Fruit fly (Drosophila melanogaster): ENCODE data around the gene Pino.

The Pino gene

DNA sequence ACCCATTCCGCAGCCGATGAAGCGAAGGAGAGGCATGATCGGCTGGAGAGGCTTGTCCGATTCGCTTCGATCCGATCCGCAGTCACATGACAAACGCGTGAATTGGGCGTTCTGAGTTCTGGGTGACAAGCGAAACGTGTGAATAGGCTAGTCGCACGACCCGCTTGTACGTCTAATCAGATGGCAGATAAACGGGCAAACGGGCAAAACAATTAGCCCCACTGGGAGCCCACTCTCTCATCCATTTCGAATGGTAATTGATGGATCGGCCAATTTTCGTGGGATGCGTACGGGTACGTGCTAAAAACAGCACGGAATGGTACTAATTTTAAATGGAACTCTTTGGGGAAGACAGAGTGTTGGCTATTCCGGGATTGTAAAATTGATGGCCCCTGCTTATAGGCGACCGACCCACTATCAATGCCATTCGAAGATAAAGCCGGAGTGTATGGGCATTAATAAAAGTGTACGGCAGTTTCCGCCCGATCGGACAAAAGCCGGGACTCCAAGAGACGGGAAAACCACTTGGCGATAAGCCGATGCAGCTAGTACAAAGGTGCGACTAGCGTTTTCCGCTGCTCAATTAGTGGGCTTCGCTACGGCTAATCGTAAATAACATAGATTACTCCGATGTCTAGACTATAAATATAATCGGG is 1.2 kb downstream of the Pino start:
- TF ChIP-seq h (optimal IDR thresholded peaks at IDR 0.05) (no peak), psq (optimal IDR thresholded peaks at IDR 0.05) (no peak), ttk (optimal IDR thresholded peaks at IDR 0.05) (no peak), Sin3A (optimal IDR thresholded peaks at IDR 0.05) (no peak), Myc (optimal IDR thresholded peaks at IDR 0.05) (no peak), insv (optimal IDR thresholded peaks at IDR 0.05) (no peak)

DNA sequence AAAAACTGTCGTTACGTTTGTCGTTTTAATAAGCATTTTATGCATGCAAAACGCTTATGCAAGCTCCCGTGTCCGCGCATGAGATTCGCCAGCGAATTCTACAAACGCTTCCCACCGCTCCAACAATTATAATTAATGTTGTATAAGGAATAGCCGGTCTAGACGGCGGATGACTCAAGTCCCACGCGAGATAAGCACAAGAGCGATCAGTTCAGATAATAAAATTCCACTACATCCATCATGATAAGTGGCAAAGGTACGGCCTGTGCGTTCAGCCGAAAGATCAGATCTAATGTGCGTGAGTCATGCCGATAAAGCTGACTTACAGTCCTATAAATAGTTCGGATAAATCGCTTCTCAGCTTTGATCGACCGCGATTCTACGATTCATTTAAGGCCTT is 2.2 kb downstream of the Pino start:
- TF ChIP-seq ttk (optimal IDR thresholded peaks at IDR 0.05), result no peak
- no peak for TF ChIP-seq insv (optimal IDR thresholded peaks at IDR 0.05)
- no peak for TF ChIP-seq psq (optimal IDR thresholded peaks at IDR 0.05)
- no peak for TF ChIP-seq Myc (optimal IDR thresholded peaks at IDR 0.05)
- TF ChIP-seq Sin3A (optimal IDR thresholded peaks at IDR 0.05), result no peak
- TF ChIP-seq h (optimal IDR thresholded peaks at IDR 0.05), result no peak

DNA sequence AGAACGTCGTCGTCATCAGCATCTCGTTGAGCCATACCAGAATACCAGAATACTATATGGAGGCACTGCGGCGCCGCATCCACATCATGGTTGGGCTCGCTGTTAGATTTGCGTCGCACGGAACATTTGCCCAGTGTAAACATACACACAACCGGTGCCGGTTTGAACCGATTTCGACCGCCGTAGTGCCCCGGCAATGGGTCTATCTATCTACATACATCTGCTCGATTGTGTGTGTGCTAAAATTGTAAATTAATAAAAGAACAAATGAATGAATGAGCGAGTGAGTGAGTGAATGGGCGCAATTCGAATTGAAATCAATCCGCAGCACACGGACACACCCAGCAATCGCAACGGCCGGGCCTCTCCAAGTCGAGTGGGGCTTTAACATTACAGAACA is 3.3 kb downstream of the Pino start:
- no peak for TF ChIP-seq ttk (optimal IDR thresholded peaks at IDR 0.05)
- no peak for TF ChIP-seq Sin3A (optimal IDR thresholded peaks at IDR 0.05)
- TF ChIP-seq psq (optimal IDR thresholded peaks at IDR 0.05), result no peak
- TF ChIP-seq h (optimal IDR thresholded peaks at IDR 0.05), result no peak
- no peak for TF ChIP-seq insv (optimal IDR thresholded peaks at IDR 0.05)
- no peak for TF ChIP-seq Myc (optimal IDR thresholded peaks at IDR 0.05)

DNA sequence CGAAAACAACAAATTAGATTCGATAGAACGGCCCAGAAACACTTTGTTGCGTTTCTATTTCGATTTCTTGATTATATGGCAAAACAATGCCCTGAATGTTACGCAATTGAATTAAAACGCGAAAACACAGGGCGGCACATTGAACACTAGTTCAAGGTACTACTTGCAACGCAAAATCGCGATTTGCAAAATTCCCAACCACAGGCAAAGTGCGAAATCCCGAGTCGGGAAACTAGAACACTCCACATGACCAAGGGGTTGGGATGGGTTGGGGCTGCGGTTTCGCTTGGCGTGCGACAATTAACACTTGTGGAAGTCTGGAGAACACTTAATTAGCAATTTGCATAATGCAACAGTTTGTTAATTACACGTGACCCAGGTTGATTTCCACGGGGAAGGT is 4.5 kb downstream of the Pino start:
- TF ChIP-seq h (optimal IDR thresholded peaks at IDR 0.05) (no peak), psq (optimal IDR thresholded peaks at IDR 0.05) (no peak), Myc (optimal IDR thresholded peaks at IDR 0.05) (no peak)

DNA sequence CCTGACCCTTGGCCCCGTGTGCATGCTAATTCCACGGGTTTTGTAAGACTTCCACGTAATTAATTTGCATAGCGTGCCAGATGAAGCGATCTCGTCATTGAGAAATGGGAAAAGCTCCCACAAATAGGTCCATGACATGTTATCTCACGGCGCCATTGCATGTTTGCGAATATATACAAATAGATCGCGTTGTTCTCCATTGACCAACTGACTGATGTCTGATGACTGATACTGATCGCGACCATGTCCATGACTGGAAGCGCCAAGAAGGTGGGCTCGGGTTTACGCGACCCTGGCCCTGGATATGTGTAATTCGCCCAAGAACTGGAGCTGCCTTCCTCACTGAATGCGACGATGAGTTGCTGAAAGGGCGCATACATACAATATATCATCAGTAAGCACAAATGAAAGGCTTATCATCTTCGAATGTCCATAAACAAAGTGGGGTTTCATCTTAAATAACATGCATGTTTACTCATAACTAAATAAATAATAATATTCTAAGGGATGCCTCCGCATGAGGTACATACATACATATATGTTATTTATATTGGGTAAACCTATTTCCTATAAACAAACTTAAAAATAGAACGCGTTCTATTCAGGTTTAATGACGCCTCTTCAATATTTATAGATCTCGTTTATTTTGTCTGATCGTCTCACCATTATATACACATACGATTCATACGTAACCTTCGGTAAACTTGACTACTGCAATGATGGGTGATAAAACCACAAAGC is 5.5 kb downstream of the Pino start:
- TF ChIP-seq h (optimal IDR thresholded peaks at IDR 0.05), result no peak
- no peak for TF ChIP-seq Sin3A (optimal IDR thresholded peaks at IDR 0.05)
- TF ChIP-seq psq (optimal IDR thresholded peaks at IDR 0.05), result no peak
- no peak for TF ChIP-seq Myc (optimal IDR thresholded peaks at IDR 0.05)
- no peak for TF ChIP-seq ttk (optimal IDR thresholded peaks at IDR 0.05)
- TF ChIP-seq insv (optimal IDR thresholded peaks at IDR 0.05), result no peak

DNA sequence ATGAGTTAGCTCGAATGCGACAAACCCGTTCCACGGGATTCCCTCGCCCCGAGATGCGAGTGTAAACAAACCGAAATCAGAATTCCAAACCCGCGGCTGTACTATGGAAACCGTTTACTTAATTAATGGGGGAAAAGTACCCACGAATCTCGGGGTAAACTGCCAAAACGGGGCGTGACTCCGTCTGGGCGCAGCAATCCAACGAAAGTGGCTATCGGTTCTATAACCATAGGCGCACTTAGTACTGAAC is 6.1 kb downstream of the Pino start:
- TF ChIP-seq Myc (optimal IDR thresholded peaks at IDR 0.05) (no peak), h (optimal IDR thresholded peaks at IDR 0.05) (no peak), insv (optimal IDR thresholded peaks at IDR 0.05) (no peak), Sin3A (optimal IDR thresholded peaks at IDR 0.05) (no peak), ttk (optimal IDR thresholded peaks at IDR 0.05) (no peak), psq (optimal IDR thresholded peaks at IDR 0.05) (no peak)

DNA sequence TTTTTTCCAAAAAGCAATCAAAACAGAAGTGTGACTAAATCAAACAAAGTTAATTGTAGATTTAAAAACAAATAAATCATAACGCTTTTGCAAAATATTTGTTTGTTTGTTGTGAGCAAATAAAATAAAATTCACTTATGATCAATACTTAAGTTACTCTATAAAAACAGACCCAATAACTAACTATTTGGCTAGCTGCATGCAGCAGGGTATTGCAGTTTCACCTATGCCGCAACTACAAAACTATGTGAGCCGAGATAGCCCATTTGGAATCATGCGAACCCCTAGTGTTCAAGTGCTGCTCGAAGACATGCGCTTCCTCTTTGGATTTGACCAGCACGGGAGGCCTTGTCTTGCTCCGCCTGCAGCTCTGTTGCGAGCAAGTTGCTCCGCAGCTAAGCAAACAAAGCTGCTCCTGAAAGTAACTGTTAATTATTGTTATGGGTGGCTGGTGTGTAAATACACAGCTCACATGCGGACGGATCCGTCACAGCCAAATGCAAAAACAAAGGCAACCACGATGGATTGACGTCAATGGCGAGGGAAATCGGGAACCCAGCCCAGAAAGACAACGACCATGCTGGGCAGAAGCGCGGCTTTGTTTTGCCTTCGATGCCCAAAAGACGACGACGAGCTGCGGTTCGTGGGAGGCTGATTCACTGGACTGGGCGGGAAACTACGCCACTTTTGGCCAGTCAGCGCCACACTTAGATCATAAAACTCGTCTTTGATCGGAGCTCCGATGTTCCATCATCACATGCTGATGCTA is 6.6 kb downstream of the Pino start:
- TF ChIP-seq insv (optimal IDR thresholded peaks at IDR 0.05) (no peak), psq (optimal IDR thresholded peaks at IDR 0.05) (no peak)

DNA sequence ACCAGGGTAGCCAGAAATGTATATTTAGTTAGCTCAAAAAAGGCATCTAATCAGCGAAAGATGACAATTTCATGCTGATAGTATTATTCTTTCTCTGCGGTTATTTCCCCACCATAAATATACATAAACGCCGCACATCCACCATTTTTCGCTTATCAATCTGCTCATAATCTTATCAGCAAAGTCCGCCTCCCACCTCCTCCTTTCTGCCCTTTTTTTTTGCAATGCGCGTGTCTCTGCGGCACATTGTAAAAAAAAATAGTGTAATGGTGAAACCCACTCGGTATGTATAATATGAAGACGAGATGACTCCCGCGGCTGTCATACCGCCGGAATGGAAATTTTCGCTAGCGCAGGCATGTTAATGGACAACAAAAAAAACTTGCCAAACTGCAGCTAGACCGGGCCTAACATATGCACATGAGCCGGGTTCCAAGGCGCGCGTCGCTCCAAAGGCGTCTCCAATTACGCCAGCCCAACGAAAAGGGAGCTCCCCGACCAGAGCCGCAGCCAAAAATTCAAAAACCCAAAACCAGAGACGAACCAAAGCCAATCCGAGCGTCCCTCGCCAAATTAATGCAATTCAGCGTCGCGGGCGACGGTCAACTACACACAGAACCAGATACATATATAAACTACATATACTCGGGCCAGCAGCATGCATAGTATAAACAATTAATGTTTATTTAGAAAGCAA is 8.4 kb downstream of the Pino start:
- TF ChIP-seq ttk (optimal IDR thresholded peaks at IDR 0.05), result no peak

DNA sequence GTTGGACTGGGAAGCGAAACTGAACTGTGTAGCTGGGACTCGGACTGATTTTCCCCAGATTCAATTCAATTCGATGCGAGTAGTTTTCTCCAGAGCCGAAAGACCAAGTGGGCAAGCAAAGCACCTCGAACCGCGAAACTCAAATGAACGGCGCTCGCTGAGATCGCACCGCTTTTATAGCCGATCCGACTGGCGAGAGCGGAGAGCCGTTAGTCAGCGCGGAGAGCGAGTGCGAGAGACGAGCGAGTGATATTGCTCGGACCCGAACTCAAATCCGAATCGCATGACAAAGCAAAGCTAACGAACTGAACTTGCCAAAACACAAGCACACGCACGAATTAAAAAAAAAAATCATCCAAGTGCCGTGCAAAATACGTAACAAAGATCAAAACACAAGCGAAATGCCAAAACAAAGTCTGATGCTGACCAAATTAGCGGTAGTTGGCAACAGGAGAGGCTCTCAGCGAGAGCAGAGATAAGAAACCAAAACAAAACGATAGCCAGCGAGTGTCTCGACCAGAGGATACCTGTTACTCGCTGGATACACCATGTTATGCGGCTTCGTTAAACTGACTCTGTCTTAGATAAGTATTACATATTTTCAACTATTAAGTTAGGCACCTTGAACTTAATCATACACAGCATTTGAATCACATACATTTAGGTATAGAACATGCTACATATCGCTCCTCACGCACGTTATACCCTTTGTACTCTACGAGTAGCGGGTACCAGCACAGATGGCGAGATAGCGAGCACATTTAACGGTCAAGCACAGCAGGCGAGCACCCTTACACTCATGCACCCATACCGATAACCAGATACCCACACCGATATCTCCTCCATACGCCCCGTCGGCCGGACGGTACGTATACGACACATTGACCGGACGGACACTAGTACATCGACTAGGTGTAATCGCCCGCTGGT is 9.6 kb downstream of the Pino start:
- TF ChIP-seq Myc (optimal IDR thresholded peaks at IDR 0.05), result no peak
- TF ChIP-seq Sin3A (optimal IDR thresholded peaks at IDR 0.05), result no peak
- TF ChIP-seq h (optimal IDR thresholded peaks at IDR 0.05), result no peak
- no peak for TF ChIP-seq ttk (optimal IDR thresholded peaks at IDR 0.05)
- TF ChIP-seq psq (optimal IDR thresholded peaks at IDR 0.05), result no peak
- TF ChIP-seq insv (optimal IDR thresholded peaks at IDR 0.05), result no peak

DNA sequence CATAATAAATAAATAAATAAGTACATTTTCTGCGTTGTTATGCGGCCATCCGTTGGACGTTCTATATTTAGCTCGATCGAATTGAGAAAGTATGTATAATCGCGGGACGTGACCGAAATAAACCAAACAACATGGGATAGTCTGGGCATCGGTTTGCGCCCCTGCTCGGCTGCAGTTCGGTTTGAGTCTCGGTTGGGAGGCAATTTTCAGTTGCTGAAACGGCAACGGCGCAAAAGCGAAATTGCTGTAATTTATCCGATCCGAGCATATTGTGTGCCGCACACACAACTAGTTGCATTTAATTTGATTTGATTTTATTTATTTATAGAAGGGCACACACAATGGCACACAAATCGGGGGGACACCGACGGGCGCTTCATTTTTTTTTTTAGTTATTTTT is 10.6 kb downstream of the Pino start:
- TF ChIP-seq psq (optimal IDR thresholded peaks at IDR 0.05) (no peak), h (optimal IDR thresholded peaks at IDR 0.05) (no peak), ttk (optimal IDR thresholded peaks at IDR 0.05) (no peak), Myc (optimal IDR thresholded peaks at IDR 0.05) (no peak), insv (optimal IDR thresholded peaks at IDR 0.05) (no peak), Sin3A (optimal IDR thresholded peaks at IDR 0.05) (no peak)

DNA sequence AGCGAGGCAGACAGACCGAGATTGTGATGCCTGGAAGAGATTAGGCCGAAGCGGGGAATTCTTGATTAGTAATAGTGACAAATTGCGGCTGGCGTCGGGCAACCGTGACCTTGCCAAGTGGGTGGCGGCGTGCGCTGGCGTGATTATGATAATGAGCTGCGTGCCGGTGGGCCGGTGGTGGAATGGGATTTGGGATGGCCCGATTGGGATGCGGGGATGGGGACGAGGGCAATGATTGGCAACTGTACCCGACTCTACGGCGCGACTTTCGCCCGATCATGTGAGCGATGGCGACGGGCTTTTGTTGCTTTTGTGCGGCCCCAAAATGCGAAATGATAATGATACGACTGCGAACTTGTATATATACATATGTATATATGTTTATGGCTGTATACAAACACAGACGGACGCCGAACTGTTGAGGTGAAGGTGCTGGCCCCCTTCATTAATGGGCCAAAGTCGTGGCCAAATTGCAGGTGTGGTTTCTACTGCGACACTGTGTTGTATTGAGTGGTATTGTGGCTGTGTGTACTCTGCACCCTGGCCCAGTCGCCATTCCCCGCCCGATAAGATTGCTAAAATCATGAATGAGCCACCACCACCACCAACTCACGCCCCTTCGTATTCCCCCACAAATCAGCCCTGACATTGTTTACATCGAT is 12.0 kb downstream of the Pino start:
- no peak for TF ChIP-seq Myc (optimal IDR thresholded peaks at IDR 0.05)
- TF ChIP-seq h (optimal IDR thresholded peaks at IDR 0.05), result peak; percentile 3
